Fruit fly (Drosophila melanogaster): ENCODE results near the gene CG10337.

The CG10337 gene

dm6 chr2L:19537779-19538456 lies 8.8 kb downstream of the CG10337 start, which contains the start of gene CG13082:
Gene CG13082 (plus strand): TSS chr2L:19538425.
- no peak for TF ChIP-seq CG17801 (GFP tag; optimal IDR thresholded peaks at IDR 0.05; ENCODE audit: partially characterized antibody)

dm6 chr2L:19535234-19535633 lies 11.5 kb downstream of the CG10337 start, which contains the start of gene CG31697:
Gene CG31697 (plus strand): TSS chr2L:19535448.
- TF ChIP-seq CG17801 (GFP tag; optimal IDR thresholded peaks at IDR 0.05; ENCODE audit: partially characterized antibody): no peak

dm6 chr2L:19533247-19533646 lies 13.5 kb downstream of the CG10337 start, which contains the start of gene CG33116:
Gene CG33116 (plus strand): TSS chr2L:19533479.
- peak; percentile 80 for TF ChIP-seq CG17801 (GFP tag; optimal IDR thresholded peaks at IDR 0.05; ENCODE audit: partially characterized antibody)

- TF ChIP-seq CG17801 (GFP tag; optimal IDR thresholded peaks at IDR 0.05; ENCODE audit: partially characterized antibody): peak; percentile 20
Measured at dm6 chr2L:19530092-19530491, 16.7 kb downstream of the CG10337 start, which contains the start of gene CG10165. Gene CG10165 (minus strand): TSS chr2L:19530305.

dm6 chr2L:19528308-19528707 lies 18.5 kb downstream of the CG10337 start:
- TF ChIP-seq CG17801 (GFP tag; optimal IDR thresholded peaks at IDR 0.05; ENCODE audit: partially characterized antibody): peak; percentile 99

dm6 chr2L:19526844-19527243 lies 19.9 kb downstream of the CG10337 start:
- TF ChIP-seq CG17801 (GFP tag; optimal IDR thresholded peaks at IDR 0.05; ENCODE audit: partially characterized antibody): no peak

dm6 chr2L:19526316-19526715 lies 20.4 kb downstream of the CG10337 start, which contains the start of the genes Dpm1 and CG10137:
Gene Dpm1 (minus strand): TSS chr2L:19526368.
Gene CG10137 (plus strand): TSS chr2L:19526686.
- peak; percentile 57 for TF ChIP-seq CG17801 (GFP tag; optimal IDR thresholded peaks at IDR 0.05; ENCODE audit: partially characterized antibody)

dm6 chr2L:19519611-19520010 lies 27.1 kb downstream of the CG10337 start:
- TF ChIP-seq CG17801 (GFP tag; optimal IDR thresholded peaks at IDR 0.05; ENCODE audit: partially characterized antibody): no peak

dm6 chr2L:19518636-19519086 lies 28.1 kb downstream of the CG10337 start, which contains the start of gene CG10132:
Gene CG10132 (plus strand): TSS chr2L:19518824.
- TF ChIP-seq CG17801 (GFP tag; optimal IDR thresholded peaks at IDR 0.05; ENCODE audit: partially characterized antibody): no peak

- TF ChIP-seq CG17801 (GFP tag; optimal IDR thresholded peaks at IDR 0.05; ENCODE audit: partially characterized antibody): no peak
Measured at dm6 chr2L:19517154-19517814, 29.5 kb downstream of the CG10337 start, which contains the start of gene Hasp. Gene Hasp (minus strand): TSS chr2L:19517204.

- no peak for TF ChIP-seq CG17801 (GFP tag; optimal IDR thresholded peaks at IDR 0.05; ENCODE audit: partially characterized antibody)
Measured at dm6 chr2L:19516062-19516461, 30.7 kb downstream of the CG10337 start.

dm6 chr2L:19512184-19512583 lies 34.6 kb downstream of the CG10337 start:
- TF ChIP-seq CG17801 (GFP tag; optimal IDR thresholded peaks at IDR 0.05; ENCODE audit: partially characterized antibody): no peak

- TF ChIP-seq CG17801 (GFP tag; optimal IDR thresholded peaks at IDR 0.05; ENCODE audit: partially characterized antibody): no peak
Measured at dm6 chr2L:19508361-19508918, 38.3 kb downstream of the CG10337 start, which contains the start of gene cyst. Gene cyst (minus strand): TSS chr2L:19508764.

dm6 chr2L:19506323-19506722 lies 40.4 kb downstream of the CG10337 start:
- TF ChIP-seq CG17801 (GFP tag; optimal IDR thresholded peaks at IDR 0.05; ENCODE audit: partially characterized antibody): no peak

dm6 chr2L:19497983-19498382 lies 48.8 kb downstream of the CG10337 start, which contains the start of gene Top3alpha:
Gene Top3alpha (plus strand): TSS chr2L:19498168.
- peak; percentile 40 for TF ChIP-seq CG17801 (GFP tag; optimal IDR thresholded peaks at IDR 0.05; ENCODE audit: partially characterized antibody)
